Worm (Caenorhabditis elegans): ENCODE data around the gene lam-2.

Gene lam-2

ce11 chrX:7155879-7156278 lies 4.8 kb upstream of the lam-2 start, which contains the start of gene C54D1.7:
Gene C54D1.7 (minus strand): TSS chrX:7156035.
- no peak for TF ChIP-seq ztf-11 (tag; optimal IDR thresholded peaks at IDR 0.05)
- peak in 2 of 3 experiments; percentile 47 to 57 for TF ChIP-seq elt-3 (tag; optimal IDR thresholded peaks at IDR 0.05)
- TF ChIP-seq nhr-77 (tag; optimal IDR thresholded peaks at IDR 0.05): no peak

ce11 chrX:7153460-7153859 lies 2.4 kb upstream of the lam-2 start:
- TF ChIP-seq egl-5 (tag; optimal IDR thresholded peaks at IDR 0.05): peak; percentile 25
- TF ChIP-seq nhr-25 (tag; optimal IDR thresholded peaks at IDR 0.05): no peak

- no peak for TF ChIP-seq pha-4 (tag; optimal IDR thresholded peaks at IDR 0.05)
- TF ChIP-seq egl-27 (tag; optimal IDR thresholded peaks at IDR 0.05): no peak
- TF ChIP-seq nhr-12 (tag; optimal IDR thresholded peaks at IDR 0.05): no peak
- no peak for TF ChIP-seq sea-2 (GFP tag; optimal IDR thresholded peaks at IDR 0.05)
- TF ChIP-seq ztf-4 (tag; optimal IDR thresholded peaks at IDR 0.05): no peak
- no peak for TF ChIP-seq nhr-67 (tag; optimal IDR thresholded peaks at IDR 0.05)
- TF ChIP-seq aly-2 (tag; optimal IDR thresholded peaks at IDR 0.05): no peak
- TF ChIP-seq jun-1 (tag; optimal IDR thresholded peaks at IDR 0.05): no peak
- TF ChIP-seq elt-3 (tag; optimal IDR thresholded peaks at IDR 0.05): no peak
- no peak for TF ChIP-seq nhr-25 (tag; optimal IDR thresholded peaks at IDR 0.05)
- TF ChIP-seq skn-1 (tag; optimal IDR thresholded peaks at IDR 0.05): no peak
- no peak for TF ChIP-seq nhr-11 (tag; optimal IDR thresholded peaks at IDR 0.05)
- no peak for TF ChIP-seq ceh-16 (tag; optimal IDR thresholded peaks at IDR 0.05)
- TF ChIP-seq nhr-43 (tag; optimal IDR thresholded peaks at IDR 0.05; ENCODE audit: poor library complexity, severe bottlenecking): no peak
- no peak for TF ChIP-seq nfya-1 (tag; optimal IDR thresholded peaks at IDR 0.05; ENCODE audit: insufficient read depth)
- no peak for TF ChIP-seq nhr-28 (tag; optimal IDR thresholded peaks at IDR 0.05)
- TF ChIP-seq elt-1 (tag; optimal IDR thresholded peaks at IDR 0.05): no peak
- no peak for TF ChIP-seq ZK546.5 (tag; optimal IDR thresholded peaks at IDR 0.05)
- TF ChIP-seq ceh-82 (tag; optimal IDR thresholded peaks at IDR 0.05): no peak
These were observed 1.0 kb upstream of the lam-2 start for ce11 chrX:7151976-7152528.

ce11 chrX:7149670-7150069 lies 1.4 kb downstream of the lam-2 start:
- TF ChIP-seq daf-12 (tag; optimal IDR thresholded peaks at IDR 0.05) (no peak), egl-5 (tag; optimal IDR thresholded peaks at IDR 0.05) (no peak)

ce11 chrX:7143515-7143914 lies 7.5 kb downstream of the lam-2 start, which contains the start of gene alh-10:
Gene alh-10 (minus strand): TSS chrX:7143641.
- TF ChIP-seq aly-2 (tag; optimal IDR thresholded peaks at IDR 0.05): no peak
- TF ChIP-seq fos-1 (tag; optimal IDR thresholded peaks at IDR 0.05): no peak
- peak; percentile 62 for TF ChIP-seq nhr-25 (tag; optimal IDR thresholded peaks at IDR 0.05)
- peak; percentile 22 for TF ChIP-seq pqm-1 (tag; optimal IDR thresholded peaks at IDR 0.05)
- TF ChIP-seq nhr-77 (tag; optimal IDR thresholded peaks at IDR 0.05): no peak
- TF ChIP-seq ZK546.5 (tag; optimal IDR thresholded peaks at IDR 0.05): no peak
- TF ChIP-seq nhr-67 (tag; optimal IDR thresholded peaks at IDR 0.05): no peak
- no peak for TF ChIP-seq nfya-1 (tag; optimal IDR thresholded peaks at IDR 0.05; ENCODE audit: insufficient read depth)

ce11 chrX:7140682-7141254 lies 10.3 kb downstream of the lam-2 start:
- TF ChIP-seq nfya-1 (tag; optimal IDR thresholded peaks at IDR 0.05; ENCODE audit: insufficient read depth) (no peak), elt-2 (tag; optimal IDR thresholded peaks at IDR 0.05) (peak; percentile 16), nhr-25 (tag; optimal IDR thresholded peaks at IDR 0.05) (no peak), mml-1 (tag; optimal IDR thresholded peaks at IDR 0.05) (no peak)

- peak; percentile 89 for TF ChIP-seq pqm-1 (tag; optimal IDR thresholded peaks at IDR 0.05)
- peak; percentile 72 for TF ChIP-seq elt-2 (tag; optimal IDR thresholded peaks at IDR 0.05)
- TF ChIP-seq nhr-43 (tag; optimal IDR thresholded peaks at IDR 0.05; ENCODE audit: poor library complexity, severe bottlenecking): no peak
These were observed 11.4 kb downstream of the lam-2 start, which contains the start of gene clec-86 for ce11 chrX:7139614-7140013. Gene clec-86 (plus strand): TSS chrX:7139875.

Measured in whole organism, L3 larva.